Worm (Caenorhabditis elegans): ENCODE measurements around the gene madf-1.

Gene madf-1

ce11 chrIV:787755-788154 is 43.9 kb downstream of the madf-1 start, which contains the start of gene F56B3.6:
TSS of gene F56B3.6 (plus strand) at chrIV:788055.
- TF ChIP-seq lsy-2 (tag; optimal IDR thresholded peaks at IDR 0.05) (no peak), lir-3 (tag; optimal IDR thresholded peaks at IDR 0.05) (no peak), spr-1 (tag; optimal IDR thresholded peaks at IDR 0.05) (no peak), spr-3 (GFP tag; optimal IDR thresholded peaks at IDR 0.05) (no peak), lin-15B (tag; optimal IDR thresholded peaks at IDR 0.05) (no peak), pqm-1 (tag; optimal IDR thresholded peaks at IDR 0.05) (no peak), mdt-29 (GFP tag; IDR thresholded peaks at IDR 0.05) (no peak), madf-5 (GFP tag; IDR thresholded peaks at IDR 0.05) (no peak), F37D6.2 (tag; optimal IDR thresholded peaks at IDR 0.05) (no peak), R02D3.7 (tag; optimal IDR thresholded peaks at IDR 0.05) (no peak), fkh-10 (GFP tag; optimal IDR thresholded peaks at IDR 0.05) (no peak), lin-39 (tag; optimal IDR thresholded peaks at IDR 0.05) (no peak), daf-19 (GFP tag; conservative IDR thresholded peaks at IDR 0.05) (no peak), mes-2 (tag; optimal IDR thresholded peaks at IDR 0.05; ENCODE audit: poor library complexity, severe bottlenecking) (no peak), snpc-1.2 (GFP tag; IDR thresholded peaks at IDR 0.05) (no peak), aha-1 (tag) (no peak), cey-2 (tag; optimal IDR thresholded peaks at IDR 0.05; ENCODE audit: borderline replicate concordance, insufficient read depth) (no peak)

ce11 chrIV:782393-782792 is 49.3 kb downstream of the madf-1 start:
- TF ChIP-seq Y105C5A.15 (GFP tag; IDR thresholded peaks at IDR 0.05) (no peak), daf-16 (GFP tag; optimal IDR thresholded peaks at IDR 0.05) (no peak), daf-16 (tag; optimal IDR thresholded peaks at IDR 0.05) (peak; percentile 81), nhr-77 (tag; optimal IDR thresholded peaks at IDR 0.05) (no peak), dmd-6 (GFP tag; IDR thresholded peaks at IDR 0.05) (peak; percentile 39; the same call in 1 of the 2 replicates)

Measured in whole organism, L4 larva.